Worm (Caenorhabditis elegans) whole organism, mixed stage, embryonic: Measurements from ENCODE around the gene eif-3.F.

Source experiments
- M03D4.4 ChIP-seq: sonication (generic microtip); optimal IDR thresholded peaks from 2 replicates; lab custom pipeline; 2017; ENCODE audit warnings: mild to moderate bottlenecking, missing genetic modification characterization, missing compliant biosample characterization
- bed-3 ChIP-seq: fragments of 200-800 bp; sonication (Bioruptor generic); optimal IDR thresholded peaks from 3 replicates; lab custom pipeline; 2018; ENCODE audit warnings: mild to moderate bottlenecking, missing genetic modification characterization, moderate library complexity, missing compliant biosample characterization
- blmp-1 ChIP-seq: fragments of 150-350 bp; optimal IDR thresholded peaks from 2 replicates; lab custom pipeline; 2014; ENCODE audit warnings: missing biosample characterization, missing genetic modification characterization
- ceh-43 ChIP-seq: fragments of 200-800 bp; sonication (Bioruptor generic); optimal IDR thresholded peaks from 2 replicates; lab custom pipeline; 2018; ENCODE audit warnings: mild to moderate bottlenecking, missing genetic modification characterization, moderate library complexity, missing compliant biosample characterization
- ceh-83 ChIP-seq: fragments of 200-800 bp; sonication (Bioruptor generic); optimal IDR thresholded peaks from 2 replicates; lab custom pipeline; 2018; ENCODE audit warnings: mild to moderate bottlenecking, missing genetic modification characterization, missing compliant biosample characterization
- ces-1 ChIP-seq: fragments of 150-350 bp; optimal IDR thresholded peaks from 2 replicates; lab custom pipeline; 2014; ENCODE audit warnings: missing biosample characterization, missing genetic modification reagents, missing genetic modification characterization
- drap-1 ChIP-seq: fragments of 200-800 bp; sonication (Bioruptor generic); optimal IDR thresholded peaks from 3 replicates; lab custom pipeline; 2018; ENCODE audit warnings: mild to moderate bottlenecking, missing genetic modification characterization, missing compliant biosample characterization
- elt-1 ChIP-seq: sonication (generic microtip); optimal IDR thresholded peaks from 2 replicates; lab custom pipeline; 2017; ENCODE audit warnings: missing genetic modification characterization, mild to moderate bottlenecking, missing compliant biosample characterization, antibody characterized with exemption, moderate library complexity, borderline replicate concordance; ENCODE audit not compliant: insufficient read depth
- elt-3 ChIP-seq: fragments of 150-350 bp; optimal IDR thresholded peaks from 2 replicates; lab custom pipeline; 2014; ENCODE audit warnings: missing biosample characterization, missing genetic modification characterization
- flh-1 ChIP-seq: fragments of 200-800 bp; sonication (Bioruptor generic); optimal IDR thresholded peaks from 2 replicates; lab custom pipeline; 2018; ENCODE audit warnings: mild to moderate bottlenecking, missing genetic modification characterization, moderate library complexity, missing compliant biosample characterization
- ham-2 ChIP-seq: fragments of 200-800 bp; sonication (Bioruptor generic); optimal IDR thresholded peaks from 2 replicates; lab custom pipeline; 2018; ENCODE audit warnings: mild to moderate bottlenecking, missing genetic modification characterization, missing compliant biosample characterization
- hlh-1 ChIP-seq: fragments of 150-350 bp; optimal IDR thresholded peaks from 2 replicates; lab custom pipeline; 2014; ENCODE audit warnings: missing biosample characterization, missing genetic modification reagents, missing genetic modification characterization
- lin-13 ChIP-seq: fragments of 150-350 bp; optimal IDR thresholded peaks from 2 replicates; lab custom pipeline; 2014; ENCODE audit warnings: missing biosample characterization, missing genetic modification characterization
- lin-32 ChIP-seq: fragments of 200-800 bp; sonication (Bioruptor generic); optimal IDR thresholded peaks from 2 replicates; lab custom pipeline; 2018; ENCODE audit warnings: mild to moderate bottlenecking, missing genetic modification characterization, missing compliant biosample characterization
- mab-5 ChIP-seq: fragments of 150-350 bp; optimal IDR thresholded peaks from 2 replicates; lab custom pipeline; 2014; ENCODE audit warnings: missing biosample characterization, missing genetic modification characterization
- mep-1 ChIP-seq: fragments of 150-350 bp; optimal IDR thresholded peaks from 2 replicates; lab custom pipeline; 2017; ENCODE audit warnings: missing biosample characterization, missing genetic modification reagents, missing genetic modification characterization, inconsistent platforms
- mls-2 ChIP-seq: sonication (generic microtip); optimal IDR thresholded peaks from 2 replicates; lab custom pipeline; 2016; ENCODE audit warnings: mild to moderate bottlenecking, missing genetic modification characterization, moderate library complexity, missing compliant biosample characterization
- nhr-12 ChIP-seq: fragments of 150-350 bp; optimal IDR thresholded peaks from 2 replicates; lab custom pipeline; 2014; ENCODE audit warnings: missing biosample characterization, missing genetic modification characterization
- nhr-237 ChIP-seq: fragments of 150-350 bp; optimal IDR thresholded peaks from 2 replicates; lab custom pipeline; 2014; ENCODE audit warnings: missing biosample characterization, missing genetic modification characterization
- nhr-28 ChIP-seq: fragments of 150-350 bp; optimal IDR thresholded peaks from 2 replicates; lab custom pipeline; 2014; ENCODE audit warnings: missing biosample characterization, missing genetic modification characterization
- nhr-76 ChIP-seq: sonication (generic microtip); optimal IDR thresholded peaks from 2 replicates; lab custom pipeline; 2017; ENCODE audit warnings: missing biosample characterization, missing genetic modification characterization
- pha-4 ChIP-seq: fragments of 150-350 bp; optimal IDR thresholded peaks from 2 replicates; lab custom pipeline; 2018; ENCODE audit warnings: missing biosample characterization, missing genetic modification reagents, missing genetic modification characterization
- sem-2 ChIP-seq: fragments of 200-800 bp; sonication (Bioruptor generic); optimal IDR thresholded peaks from 2 replicates; lab custom pipeline; 2018; ENCODE audit warnings: mild to moderate bottlenecking, missing genetic modification characterization, missing compliant biosample characterization
- snpc-4 ChIP-seq: fragments of 150-350 bp; optimal IDR thresholded peaks from 2 replicates; lab custom pipeline; 2014; ENCODE audit warnings: missing biosample characterization, missing genetic modification characterization
- sptf-1 ChIP-seq: sonication (generic microtip); optimal IDR thresholded peaks from 2 replicates; lab custom pipeline; 2017; ENCODE audit warnings: mild to moderate bottlenecking, missing genetic modification characterization, moderate library complexity, missing compliant biosample characterization
- tbx-8 ChIP-seq: fragments of 200-800 bp; sonication (Bioruptor generic); optimal IDR thresholded peaks from 2 replicates; lab custom pipeline; 2018; ENCODE audit warnings: mild to moderate bottlenecking, missing genetic modification characterization, moderate library complexity, missing compliant biosample characterization
- unc-120 ChIP-seq: sonication (generic microtip); optimal IDR thresholded peaks from 2 replicates; lab custom pipeline; 2017; ENCODE audit warnings: missing genetic modification characterization, missing compliant biosample characterization; ENCODE audit not compliant: poor library complexity, severe bottlenecking
- unc-39 ChIP-seq: fragments of 150-350 bp; optimal IDR thresholded peaks from 2 replicates; lab custom pipeline; 2014; ENCODE audit warnings: missing biosample characterization, missing genetic modification characterization
- unc-62 ChIP-seq: fragments of 150-350 bp; optimal IDR thresholded peaks from 2 replicates; lab custom pipeline; 2014; ENCODE audit warnings: missing biosample characterization, missing genetic modification reagents, missing genetic modification characterization
- ztf-11 ChIP-seq: fragments of 150-350 bp; optimal IDR thresholded peaks from 2 replicates; lab custom pipeline; 2014; ENCODE audit warnings: missing biosample characterization, missing genetic modification characterization

Gene eif-3.F

DNA sequence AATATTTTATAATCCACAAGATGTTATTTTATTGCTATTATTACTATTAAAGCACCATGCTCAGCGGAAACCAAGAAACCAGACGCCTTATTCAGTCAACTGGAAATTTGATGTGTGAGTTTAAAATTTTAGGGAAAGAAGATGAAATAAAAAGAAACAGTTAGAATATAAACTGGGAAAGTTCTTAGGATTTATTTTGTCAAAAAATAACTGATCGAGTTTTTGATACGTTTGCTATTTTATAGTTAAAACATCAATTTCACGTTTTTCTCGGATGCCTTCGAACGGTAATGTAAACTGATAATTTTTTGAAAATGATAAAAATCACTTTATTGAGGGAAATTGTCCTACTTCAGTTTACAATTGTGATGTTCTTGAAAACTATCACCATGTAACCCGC lies 41.0 kb downstream of the eif-3.F start, which contains the start of gene C06C3.3:
Gene C06C3.3 (minus strand): TSS at position 101 of the 400 bp plus-strand sequence.
- no peak for TF ChIP-seq unc-39 (tag; lab: Kevin White, UChicago)
- no peak for TF ChIP-seq nhr-76 (tag; lab: Kevin White, UChicago)
- TF ChIP-seq mab-5 (tag; lab: Kevin White, UChicago) = no peak
- no peak for TF ChIP-seq ceh-83 (GFP tag; lab: Kevin White, UChicago)
- no peak for TF ChIP-seq nhr-12 (tag; lab: Kevin White, UChicago)
- no peak for TF ChIP-seq hlh-1 (tag; lab: Kevin White, UChicago)
- TF ChIP-seq sem-2 (GFP tag; lab: Kevin White, UChicago) = no peak
- no peak for TF ChIP-seq elt-1 (tag; lab: Kevin White, UChicago)
- no peak for TF ChIP-seq sptf-1
- no peak for TF ChIP-seq tbx-8 (GFP tag; lab: Kevin White, UChicago)
- TF ChIP-seq unc-62 (GFP tag; lab: Kevin White, UChicago) = no peak
- no peak for TF ChIP-seq elt-3
- TF ChIP-seq nhr-237 = no peak
- TF ChIP-seq, all 35 proteins: peak for 0

DNA sequence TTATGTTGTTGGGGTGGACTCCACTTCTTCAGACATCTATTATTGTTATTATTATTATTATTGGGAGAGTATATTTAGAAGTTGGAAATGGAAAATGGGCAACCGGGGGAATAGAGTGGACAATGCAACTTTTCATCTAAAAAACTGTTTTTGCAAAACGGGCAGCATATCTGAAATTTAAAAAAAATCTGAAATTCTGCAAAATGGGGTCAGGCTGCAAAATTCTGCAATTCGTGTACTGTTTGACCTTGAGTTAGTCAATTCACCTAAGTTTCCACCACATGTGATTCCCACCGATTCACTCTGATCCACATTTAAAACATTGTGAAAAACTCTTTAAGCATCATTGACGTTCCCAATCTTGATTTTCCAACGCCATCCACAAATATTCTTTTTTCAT lies 41.5 kb downstream of the eif-3.F start, which contains the start of gene C06C3.4:
Gene C06C3.4 (plus strand): TSS at position 301 of the 400 bp plus-strand sequence.
- no peak for TF ChIP-seq bed-3 (GFP tag; lab: Kevin White, UChicago)
- no peak for TF ChIP-seq ces-1 (GFP tag; lab: Kevin White, UChicago)
- TF ChIP-seq elt-1 (tag; lab: Kevin White, UChicago) = no peak
- no peak for TF ChIP-seq flh-1 (GFP tag; lab: Kevin White, UChicago)
- no peak for TF ChIP-seq nhr-237
- TF ChIP-seq mep-1 (tag; lab: Kevin White, UChicago) = no peak
- no peak for TF ChIP-seq snpc-4 (tag; lab: Kevin White, UChicago)
- no peak for TF ChIP-seq ceh-83 (GFP tag; lab: Kevin White, UChicago)
- TF ChIP-seq, all 35 proteins: peak for 0

DNA sequence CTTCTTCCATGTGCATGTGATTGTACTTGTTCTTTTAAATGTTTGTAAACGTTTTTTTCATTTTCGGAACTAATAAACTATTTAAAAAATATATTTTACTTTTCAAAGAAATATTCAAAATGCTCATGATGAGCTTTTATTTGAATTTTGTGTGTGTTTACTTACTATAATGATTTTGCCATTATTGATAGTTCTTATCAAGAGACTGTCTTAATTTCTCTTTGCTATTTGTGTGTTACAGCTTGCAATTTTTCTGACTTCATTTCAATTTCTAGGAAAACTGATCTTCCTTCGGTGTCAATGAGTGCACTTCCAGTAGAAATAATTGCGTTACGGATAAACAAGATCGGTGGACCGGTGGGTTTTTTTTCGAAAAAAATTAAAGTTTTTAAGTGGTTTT lies 43.4 kb downstream of the eif-3.F start, which contains the start of gene C06C3.12:
Gene C06C3.12 (plus strand): TSS at position 301 of the 400 bp plus-strand sequence.
- no peak for TF ChIP-seq bed-3 (GFP tag; lab: Kevin White, UChicago)
- TF ChIP-seq unc-62 (GFP tag; lab: Kevin White, UChicago) = no peak
- no peak for TF ChIP-seq nhr-28 (tag; lab: Kevin White, UChicago)
- TF ChIP-seq snpc-4 (tag; lab: Kevin White, UChicago) = no peak
- TF ChIP-seq lin-32 (GFP tag; lab: Kevin White, UChicago) = no peak
- no peak for TF ChIP-seq ceh-43 (GFP tag; lab: Kevin White, UChicago)
- no peak for TF ChIP-seq elt-1 (tag; lab: Kevin White, UChicago)
- no peak for TF ChIP-seq hlh-1 (tag; lab: Kevin White, UChicago)
- no peak for TF ChIP-seq M03D4.4 (tag; lab: Kevin White, UChicago)
- no peak for TF ChIP-seq lin-13 (tag; lab: Kevin White, UChicago)
- TF ChIP-seq sem-2 (GFP tag; lab: Kevin White, UChicago) = no peak
- TF ChIP-seq pha-4 (tag; lab: Kevin White, UChicago) = no peak
- no peak for TF ChIP-seq drap-1 (GFP tag; lab: Kevin White, UChicago)
- no peak for TF ChIP-seq sptf-1
- no peak for TF ChIP-seq ham-2
- TF ChIP-seq unc-39 (tag; lab: Kevin White, UChicago) = no peak
- TF ChIP-seq mls-2 (tag; lab: Kevin White, UChicago) = no peak
- no peak for TF ChIP-seq ztf-11 (tag; lab: Kevin White, UChicago)
- TF ChIP-seq tbx-8 (GFP tag; lab: Kevin White, UChicago) = no peak
- TF ChIP-seq unc-120 (tag; lab: Kevin White, UChicago) = no peak
- TF ChIP-seq, all 35 proteins: peak for 0

DNA sequence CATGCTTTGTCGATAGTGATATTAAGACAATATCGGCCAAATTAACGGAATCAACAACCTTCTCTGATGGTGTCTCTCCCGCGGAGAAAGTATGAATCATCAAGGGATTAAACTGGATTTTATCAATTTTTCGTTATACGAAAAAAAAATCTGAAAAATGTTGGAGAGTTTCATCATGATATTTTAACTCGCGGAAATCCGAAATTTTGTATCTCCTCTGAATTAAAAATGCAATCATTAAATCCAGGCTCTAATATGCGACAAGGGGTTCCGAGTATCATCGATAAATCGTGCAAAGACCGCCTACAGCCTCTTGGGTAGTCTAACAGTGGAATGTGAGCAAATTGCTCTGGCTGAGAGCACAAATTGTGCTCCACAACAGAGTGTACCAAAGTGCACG lies 45.7 kb downstream of the eif-3.F start, which contains the start of gene C06C3.10:
Gene C06C3.10 (minus strand): TSS at position 101 of the 400 bp plus-strand sequence.
- TF ChIP-seq lin-32 (GFP tag; lab: Kevin White, UChicago) (no peak), elt-1 (tag; lab: Kevin White, UChicago) (no peak), blmp-1 (tag; lab: Kevin White, UChicago) (no peak), ham-2 (no peak), ztf-11 (tag; lab: Kevin White, UChicago) (no peak), nhr-12 (tag; lab: Kevin White, UChicago) (no peak)
